Worm (Caenorhabditis elegans) whole organism, L4 larva: Measurements from ENCODE around the gene otpl-1.
A peak's percentile ranks its signal among the peaks of the same experiment; 100 is the strongest.

Source experiments
- D1046.2 ChIP-seq: fragments of 200-800 bp; sonication (Bioruptor generic); IDR thresholded peaks from 2 replicates; pipeline ENCODE4 v1.3.6; 2022; ENCODE audit warnings: missing genetic modification characterization, missing compliant biosample characterization
- F26F4.8 ChIP-seq: fragments of 200-800 bp; sonication (Bioruptor generic); conservative IDR thresholded peaks from 2 replicates; pipeline ENCODE4 v1.3.6; 2022; ENCODE audit warnings: missing genetic modification characterization, missing compliant biosample characterization
- F44E2.7 ChIP-seq: fragments of 200-800 bp; sonication (Bioruptor generic); IDR thresholded peaks from 2 replicates; pipeline ENCODE4 v2.1.2; 2022; ENCODE audit warnings: missing genetic modification characterization, missing compliant biosample characterization
- T26A8.4 ChIP-seq: fragments of 200-800 bp; sonication (Bioruptor generic); IDR thresholded peaks from 2 replicates; pipeline ENCODE4 v1.3.6; 2022; ENCODE audit warnings: missing genetic modification characterization, missing compliant biosample characterization
- Y48G9A.11 ChIP-seq: fragments of 200-800 bp; sonication (Bioruptor generic); IDR thresholded peaks from 2 replicates; pipeline ENCODE4 v1.3.6; 2022; ENCODE audit warnings: missing genetic modification reagents, missing genetic modification characterization, missing compliant biosample characterization
- Y5F2A.4 ChIP-seq: fragments of 200-800 bp; sonication (Bioruptor generic); optimal IDR thresholded peaks from 2 replicates; lab custom pipeline; 2018; ENCODE audit warnings: mild to moderate bottlenecking, missing genetic modification characterization, missing compliant biosample characterization
- Y75B8A.6 ChIP-seq: fragments of 200-800 bp; sonication (Bioruptor generic); IDR thresholded peaks from 2 replicates; pipeline ENCODE4 v1.3.6; 2022; ENCODE audit warnings: missing genetic modification reagents, missing genetic modification characterization, missing compliant biosample characterization
- aly-2 ChIP-seq: sonication (generic microtip); optimal IDR thresholded peaks from 2 replicates; lab custom pipeline; 2018; ENCODE audit warnings: missing biosample characterization, missing genetic modification characterization
- ceh-20 ChIP-seq: fragments of 200-800 bp; sonication (Bioruptor generic); IDR thresholded peaks from 2 replicates; pipeline ENCODE4 v1.3.6; 2022; ENCODE audit warnings: missing genetic modification reagents, missing genetic modification characterization, missing compliant biosample characterization
- ceh-28 ChIP-seq: fragments of 150-350 bp; optimal IDR thresholded peaks from 2 replicates; lab custom pipeline; 2014; ENCODE audit warnings: missing biosample characterization, missing genetic modification reagents, missing genetic modification characterization
- ceh-62 ChIP-seq: sonication (generic microtip); optimal IDR thresholded peaks from 2 replicates; lab custom pipeline; 2017; ENCODE audit warnings: missing biosample characterization, missing genetic modification characterization
- ces-1 ChIP-seq: fragments of 150-350 bp; sonication (generic microtip); optimal IDR thresholded peaks from 4 replicates; lab custom pipeline; 2014; ENCODE audit warnings: missing biosample characterization, missing genetic modification reagents, missing genetic modification characterization
- cey-2 ChIP-seq: sonication (generic microtip); optimal IDR thresholded peaks from 3 replicates; lab custom pipeline; 2017; ENCODE audit warnings: missing genetic modification characterization, mild to moderate bottlenecking, missing compliant biosample characterization, antibody characterized with exemption, borderline replicate concordance; ENCODE audit not compliant: insufficient read depth
- daf-12 ChIP-seq: fragments of 150-350 bp; optimal IDR thresholded peaks from 2 replicates; lab custom pipeline; 2014; ENCODE audit warnings: missing biosample characterization, missing genetic modification reagents, missing genetic modification characterization
- dmd-6 ChIP-seq: fragments of 200-800 bp; sonication (Bioruptor generic); IDR thresholded peaks from 2 replicates; pipeline ENCODE4 v1.3.6; 2022; ENCODE audit warnings: missing genetic modification reagents, missing genetic modification characterization, missing compliant biosample characterization
- dmd-8 ChIP-seq: fragments of 200-800 bp; sonication (Bioruptor generic); IDR thresholded peaks from 2 replicates; pipeline ENCODE4 v1.3.6; 2022; ENCODE audit warnings: missing genetic modification characterization, missing compliant biosample characterization
- duxl-1 ChIP-seq: sonication (generic microtip); optimal IDR thresholded peaks from 2 replicates; lab custom pipeline; 2016; ENCODE audit warnings: mild to moderate bottlenecking, missing genetic modification characterization, moderate library complexity, missing compliant biosample characterization; ENCODE audit not compliant: poor library complexity
- dve-1 ChIP-seq: sonication (generic microtip); optimal IDR thresholded peaks from 2 replicates; lab custom pipeline; 2017; ENCODE audit warnings: antibody characterized with exemption, mild to moderate bottlenecking, missing genetic modification characterization, missing compliant biosample characterization; ENCODE audit not compliant: insufficient read depth
- egl-43 ChIP-seq: fragments of 200-800 bp; sonication (Bioruptor generic); IDR thresholded peaks from 2 replicates; pipeline ENCODE4 v1.3.6; 2022; ENCODE audit warnings: missing genetic modification reagents, missing genetic modification characterization, missing compliant biosample characterization
- fkh-10 ChIP-seq: fragments of 150-350 bp; optimal IDR thresholded peaks from 2 replicates; lab custom pipeline; 2014; ENCODE audit warnings: missing biosample characterization, missing genetic modification reagents, missing genetic modification characterization
- gei-8 ChIP-seq: fragments of 200-800 bp; sonication (Bioruptor generic); optimal IDR thresholded peaks from 2 replicates; lab custom pipeline; 2018; ENCODE audit warnings: mild to moderate bottlenecking, missing genetic modification characterization, missing compliant biosample characterization
- hif-1 ChIP-seq, 2 experiments: sonication (generic microtip); optimal IDR thresholded peaks; 2 replicates each; lab custom pipeline; 2016 to 2017; ENCODE audit warnings: missing compliant biosample characterization in 2 of 2, missing genetic modification characterization in 2 of 2, missing genetic modification reagents in 2 of 2, missing genotype in 2 of 2, mild to moderate bottlenecking in 1 of 2
- hmg-1.1 ChIP-seq: fragments of 200-800 bp; sonication (Bioruptor generic); IDR thresholded peaks from 2 replicates; pipeline ENCODE4 v1.3.6; 2022; ENCODE audit warnings: missing genetic modification reagents, missing genetic modification characterization, missing compliant biosample characterization
- jun-1 ChIP-seq: fragments of 150-350 bp; optimal IDR thresholded peaks from 2 replicates; lab custom pipeline; 2014; ENCODE audit warnings: missing biosample characterization, missing genetic modification reagents, missing genetic modification characterization
- lin-13 ChIP-seq: fragments of 150-350 bp; optimal IDR thresholded peaks from 2 replicates; lab custom pipeline; 2014; ENCODE audit warnings: missing biosample characterization, missing genetic modification reagents, missing genetic modification characterization
- lin-15B ChIP-seq: fragments of 150-350 bp; sonication (generic microtip); optimal IDR thresholded peaks from 3 replicates; lab custom pipeline; 2014; ENCODE audit warnings: missing biosample characterization, missing genetic modification characterization
- lin-38 ChIP-seq: fragments of 200-800 bp; sonication (Bioruptor generic); IDR thresholded peaks from 2 replicates; pipeline ENCODE4 v1.3.6; 2022; ENCODE audit warnings: missing genetic modification reagents, missing genetic modification characterization, missing compliant biosample characterization
- lin-39 ChIP-seq: fragments of 150-350 bp; optimal IDR thresholded peaks from 2 replicates; lab custom pipeline; 2014; ENCODE audit warnings: missing biosample characterization, missing genetic modification reagents, missing genetic modification characterization
- mdt-29 ChIP-seq: fragments of 200-800 bp; sonication (Bioruptor generic); IDR thresholded peaks from 2 replicates; pipeline ENCODE4 v1.3.6; 2022; ENCODE audit warnings: missing genetic modification reagents, missing genetic modification characterization, missing compliant biosample characterization
- mes-2 ChIP-seq: sonication (generic microtip); optimal IDR thresholded peaks from 2 replicates; lab custom pipeline; 2016; ENCODE audit warnings: missing genotype, mild to moderate bottlenecking, missing genetic modification characterization, missing compliant biosample characterization; ENCODE audit not compliant: poor library complexity, severe bottlenecking
- nhr-10 ChIP-seq: fragments of 150-350 bp; optimal IDR thresholded peaks from 2 replicates; lab custom pipeline; 2014; ENCODE audit warnings: missing biosample characterization, missing genetic modification characterization
- nhr-111 ChIP-seq: fragments of 200-800 bp; sonication (Bioruptor generic); optimal IDR thresholded peaks from 2 replicates; lab custom pipeline; 2018; ENCODE audit warnings: mild to moderate bottlenecking, missing genetic modification characterization, missing compliant biosample characterization
- nhr-25 ChIP-seq: sonication (generic microtip); optimal IDR thresholded peaks from 2 replicates; lab custom pipeline; 2017; ENCODE audit warnings: missing genetic modification characterization, mild to moderate bottlenecking, missing compliant biosample characterization, antibody characterized with exemption, moderate library complexity, borderline replicate concordance; ENCODE audit not compliant: insufficient read depth
- nhr-28 ChIP-seq: fragments of 150-350 bp; optimal IDR thresholded peaks from 2 replicates; lab custom pipeline; 2014; ENCODE audit warnings: missing biosample characterization, missing genetic modification characterization
- nhr-41 ChIP-seq: fragments of 200-800 bp; sonication (Bioruptor generic); IDR thresholded peaks from 2 replicates; pipeline ENCODE4 v1.3.6; 2022; ENCODE audit warnings: missing genetic modification reagents, missing genetic modification characterization, missing compliant biosample characterization
- nhr-48 ChIP-seq: sonication (generic microtip); optimal IDR thresholded peaks from 2 replicates; lab custom pipeline; 2016; ENCODE audit warnings: mild to moderate bottlenecking, missing genetic modification characterization, missing compliant biosample characterization
- nhr-6 ChIP-seq: fragments of 150-350 bp; optimal IDR thresholded peaks from 2 replicates; lab custom pipeline; 2014; ENCODE audit warnings: missing biosample characterization, missing genetic modification characterization
- php-3 ChIP-seq: fragments of 200-800 bp; sonication (Bioruptor generic); IDR thresholded peaks from 2 replicates; pipeline ENCODE4 v1.3.6; 2022; ENCODE audit warnings: missing genetic modification reagents, missing genetic modification characterization, missing compliant biosample characterization
- pqm-1 ChIP-seq: sonication (generic microtip); optimal IDR thresholded peaks from 2 replicates; lab custom pipeline; 2017; ENCODE audit warnings: missing biosample characterization, missing genetic modification characterization
- sdz-12 ChIP-seq: fragments of 200-800 bp; sonication (Bioruptor generic); optimal IDR thresholded peaks from 2 replicates; lab custom pipeline; 2018; ENCODE audit warnings: mild to moderate bottlenecking, missing genetic modification characterization, missing compliant biosample characterization
- set-16 ChIP-seq: fragments of 200-800 bp; sonication (Bioruptor generic); IDR thresholded peaks from 2 replicates; pipeline ENCODE4 v1.3.6; 2022; ENCODE audit warnings: missing genetic modification reagents, missing genetic modification characterization, missing compliant biosample characterization
- snpc-1.2 ChIP-seq: fragments of 200-800 bp; sonication (Bioruptor generic); IDR thresholded peaks from 2 replicates; pipeline ENCODE4 v1.3.6; 2022; ENCODE audit warnings: missing genetic modification reagents, missing genetic modification characterization, missing compliant biosample characterization
- tag-97 ChIP-seq: fragments of 200-800 bp; sonication (Bioruptor generic); IDR thresholded peaks from 2 replicates; pipeline ENCODE4 v1.3.6; 2022; ENCODE audit warnings: missing genetic modification characterization, missing compliant biosample characterization
- tra-1 ChIP-seq: fragments of 200-800 bp; sonication (Bioruptor generic); IDR thresholded peaks from 2 replicates; pipeline ENCODE4 v1.3.6; 2022; ENCODE audit warnings: missing genetic modification reagents, missing genetic modification characterization, missing compliant biosample characterization
- unc-39 ChIP-seq: sonication (generic microtip); optimal IDR thresholded peaks from 2 replicates; lab custom pipeline; 2017; ENCODE audit warnings: missing biosample characterization, missing genetic modification characterization
- unc-62 ChIP-seq, 3 experiments: fragments of 150-350 bp in 1 of 3; sonication (generic microtip); optimal IDR thresholded peaks in 2 of 3; peaks in 1 of 3; 1 replicate in 1 of 3; 2 replicates in 2 of 3; lab custom pipeline; 2014 to 2017; ENCODE audit warnings: missing biosample characterization in 3 of 3, missing genetic modification characterization in 3 of 3, missing genetic modification reagents in 3 of 3, missing genotype in 1 of 3
- zfp-2 ChIP-seq: sonication (generic microtip); optimal IDR thresholded peaks from 2 replicates; lab custom pipeline; 2016; ENCODE audit warnings: mild to moderate bottlenecking, missing genetic modification characterization, missing compliant biosample characterization
- zfp-3 ChIP-seq: fragments of 200-800 bp; sonication (Bioruptor generic); conservative IDR thresholded peaks from 2 replicates; pipeline ENCODE4 v1.3.6; 2022; ENCODE audit warnings: missing genetic modification reagents, missing genetic modification characterization, missing compliant biosample characterization
- ztf-11 ChIP-seq: fragments of 150-350 bp; optimal IDR thresholded peaks from 2 replicates; lab custom pipeline; 2014; ENCODE audit warnings: missing biosample characterization, missing genetic modification characterization
- ztf-7 ChIP-seq: fragments of 150-350 bp; optimal IDR thresholded peaks from 2 replicates; lab custom pipeline; 2014; ENCODE audit warnings: missing biosample characterization, missing genetic modification characterization

Gene otpl-1

DNA sequence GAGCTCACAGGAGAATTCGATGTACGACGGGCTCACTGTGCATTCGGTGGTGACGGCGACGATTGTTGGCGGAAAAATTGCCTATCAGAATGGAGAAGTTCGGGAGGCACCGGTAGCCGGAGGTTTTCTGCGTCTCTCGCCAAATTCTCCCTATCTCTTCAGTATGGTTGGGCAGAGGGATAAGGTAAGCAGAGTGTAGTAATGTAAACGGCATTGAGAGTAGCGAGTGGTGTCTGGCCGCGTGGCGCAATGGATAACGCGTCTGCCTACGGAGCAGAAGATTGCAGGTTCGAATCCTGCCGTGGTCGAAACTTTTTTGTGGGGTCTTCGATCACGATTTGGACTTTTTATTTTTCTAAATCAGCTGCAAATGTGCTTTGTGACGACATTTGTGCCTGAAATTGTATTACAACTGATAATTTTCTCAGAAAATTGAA is 44.2 kb upstream of the otpl-1 start (continued):
- TF ChIP-seq lin-13 (GFP tag; lab: Kevin White, UChicago) (peak; percentile 29), nhr-28 (peak; percentile 7), D1046.2 (GFP tag; lab: Robert Waterston, UW) (peak; percentile 79), set-16 (peak; percentile 67), unc-39 (tag; lab: Kevin White, UChicago) (no peak), lin-15B (tag; lab: Kevin White, UChicago) (no peak), dmd-6 (peak; percentile 58), tag-97 (GFP tag; lab: Robert Waterston, UW) (no peak), hif-1 (tag; optimal IDR thresholded peaks at IDR 0.05; lab: Kevin White, UChicago) (peak in 1 of 2 experiments; percentile 16), ceh-20 (GFP tag; lab: Robert Waterston, UW) (no peak), nhr-111 (GFP tag; lab: Kevin White, UChicago) (peak; percentile 75), Y48G9A.11 (GFP tag; lab: Robert Waterston, UW) (peak; percentile 77), zfp-3 (peak; percentile 46; the same call in 1 of the 2 replicates), zfp-2 (tag; lab: Kevin White, UChicago) (no peak), mes-2 (tag; lab: Kevin White, UChicago) (peak; percentile 74), hmg-1.1 (GFP tag; lab: Robert Waterston, UW) (peak; percentile 82), snpc-1.2 (GFP tag; lab: Robert Waterston, UW) (peak; percentile 79), ztf-11 (no peak), daf-12 (tag; lab: Kevin White, UChicago) (no peak), F44E2.7 (GFP tag; lab: Robert Waterston, UW) (no peak), php-3 (GFP tag; lab: Robert Waterston, UW) (peak; percentile 75), dve-1 (tag; lab: Kevin White, UChicago) (peak; percentile 17), dmd-8 (GFP tag; lab: Robert Waterston, UW) (peak; percentile 91), egl-43 (peak; percentile 86), nhr-10 (tag; lab: Kevin White, UChicago) (no peak), cey-2 (tag; lab: Kevin White, UChicago) (no peak), ceh-62 (tag; lab: Kevin White, UChicago) (no peak), nhr-6 (tag; lab: Kevin White, UChicago) (peak; percentile 42), aly-2 (tag; lab: Kevin White, UChicago) (no peak), lin-38 (peak; percentile 81), mdt-29 (GFP tag; lab: Robert Waterston, UW) (no peak), pqm-1 (tag; lab: Kevin White, UChicago) (no peak), F26F4.8 (peak; percentile 72; the same call in 1 of the 2 replicates), jun-1 (tag; lab: Kevin White, UChicago) (no peak), ces-1 (GFP tag; lab: Kevin White, UChicago) (no peak), fkh-10 (GFP tag; lab: Kevin White, UChicago) (no peak), Y75B8A.6 (0 out of 2 replicates have a peak, but pooled peaks have one; percentile 44), nhr-48 (tag; lab: Kevin White, UChicago) (peak; percentile 10), tra-1 (GFP tag; lab: Robert Waterston, UW) (peak; percentile 73; the same call in 1 of the 2 replicates), gei-8 (peak; percentile 0), Y5F2A.4 (GFP tag; lab: Kevin White, UChicago) (peak; percentile 36), ceh-28 (tag; lab: Kevin White, UChicago) (no peak), lin-39 (tag; lab: Kevin White, UChicago) (no peak), duxl-1 (no peak), nhr-41 (GFP tag; lab: Robert Waterston, UW) (no peak), nhr-25 (tag; lab: Kevin White, UChicago) (no peak), T26A8.4 (GFP tag; lab: Robert Waterston, UW) (peak; percentile 80), ztf-7 (tag; lab: Kevin White, UChicago) (no peak), sdz-12 (GFP tag; lab: Kevin White, UChicago) (peak; percentile 73), unc-62 (GFP tag; optimal IDR thresholded peaks at IDR 0.05 in 1 of 2; lab: Kevin White, UChicago) (no peak), unc-62 (tag; optimal IDR thresholded peaks at IDR 0.05; lab: Kevin White, UChicago) (no peak)
